Worm (Caenorhabditis elegans) whole organism, early embryonic: ENCODE measurements around the gene ife-4.

ENCODE experiments used
- B0310.2 ChIP-seq: sonication (generic microtip); optimal IDR thresholded peaks from 2 replicates; lab custom pipeline; 2016; ENCODE audit warnings: mild to moderate bottlenecking, missing genetic modification characterization, missing compliant biosample characterization
- ama-1 ChIP-seq: fragments of 150-350 bp; optimal IDR thresholded peaks from 2 replicates; lab custom pipeline; 2014
- ceh-13 ChIP-seq: fragments of 200-800 bp; sonication (Bioruptor generic); optimal IDR thresholded peaks from 2 replicates; lab custom pipeline; 2018; ENCODE audit warnings: mild to moderate bottlenecking, missing genetic modification characterization, missing compliant biosample characterization
- pes-1 ChIP-seq: fragments of 200-800 bp; sonication (Bioruptor generic); IDR thresholded peaks from 2 replicates; pipeline ENCODE4 v1.3.6; 2022; ENCODE audit warnings: missing genetic modification reagents, missing genetic modification characterization, missing compliant biosample characterization
- sea-1 ChIP-seq: fragments of 200-800 bp; sonication (Bioruptor generic); conservative IDR thresholded peaks from 2 replicates; pipeline ENCODE4 v1.3.6; 2022; ENCODE audit warnings: missing genetic modification characterization, missing compliant biosample characterization
- tbx-11 ChIP-seq: fragments of 200-800 bp; sonication (Bioruptor generic); IDR thresholded peaks from 2 replicates; pipeline ENCODE4 v1.3.6; 2022; ENCODE audit warnings: missing genetic modification characterization, missing compliant biosample characterization

DNA sequence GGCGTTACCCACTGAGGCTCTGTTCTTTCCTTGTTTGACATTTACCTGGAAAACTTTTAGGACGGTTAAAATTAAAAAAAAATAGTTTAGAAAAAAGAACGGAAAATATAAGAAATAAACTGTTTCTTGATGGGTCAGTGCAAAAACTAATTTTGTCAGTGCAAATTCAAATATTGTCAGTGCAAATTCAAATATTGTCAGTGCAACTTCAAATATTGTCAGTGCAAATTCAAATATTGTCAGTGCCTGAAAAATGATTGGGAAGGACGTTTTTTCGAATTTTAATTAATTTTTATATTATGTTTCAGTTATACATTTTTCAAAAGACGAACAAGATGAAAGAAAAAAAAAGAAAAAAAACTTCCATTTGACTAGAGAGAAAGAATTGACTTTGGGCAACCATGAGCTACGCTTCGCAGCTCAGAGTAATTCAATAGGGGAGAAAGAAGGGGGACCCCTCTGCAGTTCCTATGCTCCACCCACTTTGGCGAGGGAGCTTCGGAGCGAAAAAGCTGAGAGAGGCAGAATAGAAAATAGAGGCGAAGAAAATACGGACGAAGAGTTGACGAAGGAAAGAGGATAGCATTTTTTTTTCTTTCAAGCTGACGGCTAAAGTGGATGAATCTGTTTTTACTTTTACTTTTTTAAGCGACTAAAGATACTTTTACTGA, 41.5 kb upstream of the ife-4 start, which contains the start of gene unc-1:
- TF ChIP-seq ama-1 (lab: Kevin White, UChicago), result no peak
- TF ChIP-seq tbx-11 (GFP tag; lab: Robert Waterston, UW), result no peak
- TF ChIP-seq B0310.2 (tag; lab: Kevin White, UChicago), result no peak
- no peak for TF ChIP-seq ceh-13 (GFP tag; lab: Kevin White, UChicago)
- no peak for TF ChIP-seq sea-1
- TF ChIP-seq pes-1 (GFP tag; lab: Robert Waterston, UW), result no peak
